Fruit fly (Drosophila melanogaster): ENCODE data around the gene Lsp1beta.

The Lsp1beta gene

dm6 chr2L:870749-871418 is 27.4 kb upstream of the Lsp1beta start (continued):
- peak; percentile 54 for TF ChIP-seq ewg (GFP tag; optimal IDR thresholded peaks at IDR 0.05)
- peak; percentile 75 to 82 for TF ChIP-seq dpn (GFP tag; optimal IDR thresholded peaks at IDR 0.05)
- peak; percentile 77 for TF ChIP-seq slp2 (GFP tag; optimal IDR thresholded peaks at IDR 0.05)
- no peak for TF ChIP-seq D (optimal IDR thresholded peaks at IDR 0.05)
- TF ChIP-seq D (GFP tag; optimal IDR thresholded peaks at IDR 0.05) = peak; percentile 41
- TF ChIP-seq tup (GFP tag; optimal IDR thresholded peaks at IDR 0.05) = peak; percentile 68
- TF ChIP-seq zen2 (GFP tag; IDR thresholded peaks at IDR 0.05; ENCODE audit: partially characterized antibody) = no peak
- peak; percentile 43 for TF ChIP-seq HHEX (GFP tag; optimal IDR thresholded peaks at IDR 0.05)
- peak; percentile 67 for TF ChIP-seq BtbVII (GFP tag; optimal IDR thresholded peaks at IDR 0.05)
- TF ChIP-seq E2f2 (GFP tag; IDR thresholded peaks at IDR 0.05) = peak; percentile 26; the same call in 1 of the 2 replicates
- TF ChIP-seq CG31388 (GFP tag; optimal IDR thresholded peaks at IDR 0.05) = no peak
- peak; percentile 24; the same call in 2 of the 3 replicates for TF ChIP-seq CG14050 (GFP tag; IDR thresholded peaks at IDR 0.05)
- TF ChIP-seq sc (optimal IDR thresholded peaks at IDR 0.05) = no peak
- TF ChIP-seq sc (GFP tag; optimal IDR thresholded peaks at IDR 0.05) = peak; percentile 47
- no peak for TF ChIP-seq CG16779 (GFP tag; IDR thresholded peaks at IDR 0.05)
- peak; percentile 59 for TF ChIP-seq org-1 (GFP tag; optimal IDR thresholded peaks at IDR 0.05)
- peak; percentile 80 for TF ChIP-seq CG7786 (GFP tag; optimal IDR thresholded peaks at IDR 0.05)
- TF ChIP-seq caup (GFP tag; optimal IDR thresholded peaks at IDR 0.05; ENCODE audit: severe bottlenecking) = peak; percentile 61
- peak; percentile 67 for TF ChIP-seq Hr3 (GFP tag; optimal IDR thresholded peaks at IDR 0.05)
- peak; percentile 93 for TF ChIP-seq dm (GFP tag; optimal IDR thresholded peaks at IDR 0.05)
- 0 out of 2 replicates have a peak, but pooled peaks have one; percentile 29 for TF ChIP-seq unc-4 (GFP tag; IDR thresholded peaks at IDR 0.05; ENCODE audit: partially characterized antibody)
- TF ChIP-seq CG10431 (GFP tag; optimal IDR thresholded peaks at IDR 0.05) = peak; percentile 21
- peak; percentile 69 for TF ChIP-seq CG13775 (GFP tag; optimal IDR thresholded peaks at IDR 0.05)
- 0 out of 2 replicates have a peak, but pooled peaks have one; percentile 31 for TF ChIP-seq CG11696 (GFP tag; IDR thresholded peaks at IDR 0.05)
- peak; percentile 50 for TF ChIP-seq NK7.1 (GFP tag; optimal IDR thresholded peaks at IDR 0.05)
- TF ChIP-seq CG12299 (tag; optimal IDR thresholded peaks at IDR 0.05) = no peak
- peak; percentile 61 for TF ChIP-seq CG7556 (GFP tag; optimal IDR thresholded peaks at IDR 0.05)
- TF ChIP-seq Aef1 (GFP tag; IDR thresholded peaks at IDR 0.05) = peak; percentile 58
- TF ChIP-seq TFAM (GFP tag; optimal IDR thresholded peaks at IDR 0.05) = no peak
- no peak for TF ChIP-seq CG1832 (GFP tag; optimal IDR thresholded peaks at IDR 0.05)
- TF ChIP-seq peb (GFP tag; IDR thresholded peaks at IDR 0.05) = 0 out of 2 replicates have a peak, but pooled peaks have one; percentile 10
- no peak for TF ChIP-seq Gsc (GFP tag; IDR thresholded peaks at IDR 0.05)
- peak; percentile 73 for TF ChIP-seq CG15514 (GFP tag; optimal IDR thresholded peaks at IDR 0.05)
- peak; percentile 43 for TF ChIP-seq CG16815 (GFP tag; optimal IDR thresholded peaks at IDR 0.05)
- peak; percentile 67 to 71 for TF ChIP-seq Hr51 (GFP tag; optimal IDR thresholded peaks at IDR 0.05)
- TF ChIP-seq zen (tag; optimal IDR thresholded peaks at IDR 0.05) = peak; percentile 34
- TF ChIP-seq CG12219 (GFP tag; optimal IDR thresholded peaks at IDR 0.05) = peak; percentile 62
- TF ChIP-seq p53 (GFP tag; optimal IDR thresholded peaks at IDR 0.05) = peak; percentile 32
- TF ChIP-seq Poxn (GFP tag; IDR thresholded peaks at IDR 0.05) = no peak
- peak; percentile 51 for TF ChIP-seq CG15696 (tag; optimal IDR thresholded peaks at IDR 0.05)
- peak; percentile 72 for TF ChIP-seq btn (GFP tag; optimal IDR thresholded peaks at IDR 0.05)
- no peak for TF ChIP-seq CG11247 (GFP tag; IDR thresholded peaks at IDR 0.05)
- TF ChIP-seq tll (GFP tag; optimal IDR thresholded peaks at IDR 0.05) = peak in 1 of 2 experiments; percentile 51
- no peak; the same call in 1 of the 2 replicates for TF ChIP-seq Adf1 (GFP tag; IDR thresholded peaks at IDR 0.05)
- peak; percentile 38 for TF ChIP-seq amos (GFP tag; IDR thresholded peaks at IDR 0.05; ENCODE audit: partially characterized antibody)
- TF ChIP-seq Dip2 (GFP tag; IDR thresholded peaks at IDR 0.05) = no peak
- peak; percentile 61 for TF ChIP-seq NfI (GFP tag; optimal IDR thresholded peaks at IDR 0.05)
- TF ChIP-seq klu (GFP tag; IDR thresholded peaks at IDR 0.05) = peak; percentile 24; the same call in 1 of the 2 replicates
- no peak for TF ChIP-seq CG17612 (GFP tag; IDR thresholded peaks at IDR 0.05)

Measured in whole organism, embryonic.